Worm (Caenorhabditis elegans) whole organism, L1 larva: Measurements from ENCODE around the gene str-129.

Experiments
- F16B12.6 ChIP-seq: fragments of 150-350 bp; optimal IDR thresholded peaks from 2 replicates; lab custom pipeline; 2014; ENCODE audit warnings: missing biosample characterization, missing genetic modification characterization
- Y116A8C.19 ChIP-seq: sonication (generic microtip); optimal IDR thresholded peaks from 2 replicates; lab custom pipeline; 2016; ENCODE audit warnings: missing compliant biosample characterization, missing genetic modification characterization, borderline replicate concordance
- alr-1 ChIP-seq: fragments of 200-800 bp; sonication (Bioruptor generic); optimal IDR thresholded peaks from 2 replicates; lab custom pipeline; 2018; ENCODE audit warnings: borderline replicate concordance, mild to moderate bottlenecking, missing genetic modification characterization, missing compliant biosample characterization
- ama-1 ChIP-seq: fragments of 150-350 bp; optimal IDR thresholded peaks from 2 replicates; lab custom pipeline; 2014
- blmp-1 ChIP-seq: fragments of 150-350 bp; optimal IDR thresholded peaks from 2 replicates; lab custom pipeline; 2014; ENCODE audit warnings: missing biosample characterization, missing genetic modification characterization
- ceh-8 ChIP-seq: fragments of 200-800 bp; sonication (Bioruptor generic); optimal IDR thresholded peaks from 2 replicates; lab custom pipeline; 2018; ENCODE audit warnings: mild to moderate bottlenecking, missing genetic modification characterization, moderate library complexity, missing compliant biosample characterization
- ceh-90 ChIP-seq: sonication (generic microtip); optimal IDR thresholded peaks from 2 replicates; lab custom pipeline; 2016; ENCODE audit warnings: missing genetic modification characterization, missing compliant biosample characterization
- ces-1 ChIP-seq: fragments of 150-350 bp; optimal IDR thresholded peaks from 2 replicates; lab custom pipeline; 2014; ENCODE audit warnings: missing biosample characterization, missing genetic modification reagents, missing genetic modification characterization
- dsc-1 ChIP-seq: sonication (generic microtip); optimal IDR thresholded peaks from 2 replicates; lab custom pipeline; 2016; ENCODE audit warnings: mild to moderate bottlenecking, missing genetic modification characterization, missing compliant biosample characterization
- egl-27 ChIP-seq, 2 experiments: fragments of 150-350 bp in 1 of 2; sonication (generic microtip); optimal IDR thresholded peaks; 3 replicates each; lab custom pipeline; 2017 to 2018; ENCODE audit warnings: missing biosample characterization in 2 of 2, missing genetic modification characterization in 2 of 2, missing genetic modification reagents in 2 of 2
- elt-2 ChIP-seq: sonication (generic microtip); optimal IDR thresholded peaks from 2 replicates; lab custom pipeline; 2016; ENCODE audit warnings: missing genetic modification characterization, mild to moderate bottlenecking, inconsistent platforms, missing compliant biosample characterization, missing genetic modification reagents
- elt-3 ChIP-seq, 6 experiments: fragments of 150-350 bp in 1 of 6; sonication (generic microtip); optimal IDR thresholded peaks; 2 replicates each; lab custom pipeline; 2017 to 2018; ENCODE audit warnings: missing biosample characterization in 6 of 6, missing genetic modification characterization in 6 of 6, inconsistent platforms in 1 of 6
- ets-5 ChIP-seq: fragments of 200-800 bp; sonication (Bioruptor generic); IDR thresholded peaks from 2 replicates; pipeline ENCODE4 v1.3.6; 2022; ENCODE audit warnings: missing genetic modification characterization, missing compliant biosample characterization
- fkh-10 ChIP-seq: sonication (generic microtip); optimal IDR thresholded peaks from 2 replicates; lab custom pipeline; 2017; ENCODE audit warnings: missing biosample characterization, missing genetic modification reagents, missing genetic modification characterization
- fkh-4 ChIP-seq: sonication (generic microtip); optimal IDR thresholded peaks from 2 replicates; lab custom pipeline; 2016; ENCODE audit warnings: missing compliant biosample characterization, missing genetic modification characterization, borderline replicate concordance
- irx-1 ChIP-seq: sonication (generic microtip); optimal IDR thresholded peaks from 2 replicates; lab custom pipeline; 2016; ENCODE audit warnings: missing genetic modification characterization, missing compliant biosample characterization
- jun-1 ChIP-seq: fragments of 150-350 bp; optimal IDR thresholded peaks from 2 replicates; lab custom pipeline; 2014; ENCODE audit warnings: missing biosample characterization, missing genetic modification reagents, missing genetic modification characterization
- lin-13 ChIP-seq: fragments of 150-350 bp; optimal IDR thresholded peaks from 2 replicates; lab custom pipeline; 2014; ENCODE audit warnings: missing biosample characterization, missing genetic modification reagents, missing genetic modification characterization
- lin-14 ChIP-seq: fragments of 200-800 bp; sonication (Bioruptor generic); optimal IDR thresholded peaks from 2 replicates; lab custom pipeline; 2018; ENCODE audit warnings: mild to moderate bottlenecking, missing genetic modification characterization, moderate library complexity, missing compliant biosample characterization
- lin-35 ChIP-seq, 2 experiments: fragments of 150-350 bp; optimal IDR thresholded peaks; 2 replicates each; lab custom pipeline; 2014; ENCODE audit warnings: missing biosample characterization in 2 of 2, missing genetic modification characterization in 2 of 2, missing genetic modification reagents in 2 of 2
- lir-3 ChIP-seq: sonication (generic microtip); optimal IDR thresholded peaks from 2 replicates; lab custom pipeline; 2016; ENCODE audit warnings: mild to moderate bottlenecking, missing genetic modification characterization, moderate library complexity, missing compliant biosample characterization; ENCODE audit not compliant: poor library complexity
- mdl-1 ChIP-seq, 2 experiments: fragments of 150-350 bp; optimal IDR thresholded peaks; 2 replicates each; lab custom pipeline; 2014 to 2017; ENCODE audit warnings: missing biosample characterization in 2 of 2, missing genetic modification characterization in 2 of 2, inconsistent platforms in 1 of 2
- nhr-11 ChIP-seq: fragments of 150-350 bp; optimal IDR thresholded peaks from 2 replicates; lab custom pipeline; 2014; ENCODE audit warnings: missing biosample characterization, missing genetic modification characterization
- nhr-12 ChIP-seq: sonication (generic microtip); optimal IDR thresholded peaks from 2 replicates; lab custom pipeline; 2017; ENCODE audit warnings: missing biosample characterization, missing genetic modification characterization
- nhr-19 ChIP-seq: fragments of 200-800 bp; sonication (Bioruptor generic); conservative IDR thresholded peaks from 2 replicates; pipeline ENCODE4 v1.3.6; 2022; ENCODE audit warnings: missing genetic modification characterization, missing compliant biosample characterization
- nhr-20 ChIP-seq: sonication (generic microtip); optimal IDR thresholded peaks from 2 replicates; lab custom pipeline; 2016; ENCODE audit warnings: mild to moderate bottlenecking, missing genetic modification characterization, missing compliant biosample characterization
- nhr-237 ChIP-seq: fragments of 150-350 bp; optimal IDR thresholded peaks from 2 replicates; lab custom pipeline; 2014; ENCODE audit warnings: missing biosample characterization, missing genetic modification characterization
- nhr-28 ChIP-seq: fragments of 150-350 bp; optimal IDR thresholded peaks from 2 replicates; lab custom pipeline; 2014; ENCODE audit warnings: missing biosample characterization, missing genetic modification characterization
- nhr-47 ChIP-seq: sonication (generic microtip); optimal IDR thresholded peaks from 2 replicates; lab custom pipeline; 2016; ENCODE audit warnings: mild to moderate bottlenecking, missing genetic modification characterization, moderate library complexity, missing compliant biosample characterization
- nhr-71 ChIP-seq: sonication (generic microtip); optimal IDR thresholded peaks from 2 replicates; lab custom pipeline; 2016; ENCODE audit warnings: mild to moderate bottlenecking, missing genetic modification characterization, moderate library complexity, missing compliant biosample characterization
- nhr-85 ChIP-seq: sonication (generic microtip); peaks from one replicate; lab custom pipeline; 2016; ENCODE audit warnings: missing genetic modification characterization, inconsistent platforms, missing compliant biosample characterization
- nhr-90 ChIP-seq: sonication (generic microtip); optimal IDR thresholded peaks from 2 replicates; lab custom pipeline; 2016; ENCODE audit warnings: mild to moderate bottlenecking, missing genetic modification characterization, missing compliant biosample characterization; ENCODE audit not compliant: poor library complexity
- pax-3 ChIP-seq: fragments of 200-800 bp; sonication (Bioruptor generic); optimal IDR thresholded peaks from 2 replicates; lab custom pipeline; 2018; ENCODE audit warnings: mild to moderate bottlenecking, missing genetic modification characterization, moderate library complexity, missing compliant biosample characterization
- skn-1 ChIP-seq: fragments of 150-350 bp; optimal IDR thresholded peaks from 2 replicates; lab custom pipeline; 2014; ENCODE audit warnings: missing biosample characterization, missing genetic modification characterization
- snu-23 ChIP-seq: sonication (generic microtip); optimal IDR thresholded peaks from 2 replicates; lab custom pipeline; 2016; ENCODE audit warnings: missing genetic modification characterization, missing compliant biosample characterization
- swsn-7 ChIP-seq: sonication (generic microtip); optimal IDR thresholded peaks from 2 replicates; lab custom pipeline; 2016; ENCODE audit warnings: missing genetic modification characterization, missing compliant biosample characterization
- tlp-1 ChIP-seq: fragments of 150-350 bp; optimal IDR thresholded peaks from 2 replicates; lab custom pipeline; 2014; ENCODE audit warnings: missing biosample characterization, missing genetic modification characterization
- unc-86 ChIP-seq: sonication (generic microtip); optimal IDR thresholded peaks from 2 replicates; lab custom pipeline; 2016; ENCODE audit warnings: missing genetic modification characterization, missing compliant biosample characterization
- vab-15 ChIP-seq: sonication (generic microtip); optimal IDR thresholded peaks from 2 replicates; lab custom pipeline; 2017; ENCODE audit warnings: missing genotype, mild to moderate bottlenecking, missing genetic modification characterization, missing compliant biosample characterization
- zag-1 ChIP-seq: fragments of 150-350 bp; optimal IDR thresholded peaks from 2 replicates; lab custom pipeline; 2014; ENCODE audit warnings: missing biosample characterization, missing genetic modification characterization

The str-129 gene

DNA sequence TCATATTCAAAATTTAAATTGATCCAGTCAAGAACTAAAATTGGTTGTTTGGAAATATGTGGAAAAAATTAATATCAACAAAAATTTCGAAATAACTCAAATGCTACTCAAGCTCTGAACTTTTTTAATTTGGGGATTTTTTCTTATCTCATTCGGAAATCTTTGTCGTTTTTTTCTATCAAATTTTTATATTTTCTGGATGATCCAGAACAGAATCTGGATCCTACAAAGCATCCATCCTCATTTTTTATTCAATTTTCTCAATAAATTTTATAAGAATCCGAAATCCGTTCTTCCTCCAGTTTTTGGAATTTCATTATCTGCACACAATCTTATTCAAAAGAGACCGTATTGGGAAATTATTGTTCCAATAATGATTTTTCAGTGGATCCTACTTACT lies 28.6 kb upstream of the str-129 start, which contains the start of gene D1014.6:
TSS of gene D1014.6 (plus strand) at position 301 of the 400 bp plus-strand sequence.
- TF ChIP-seq swsn-7 (tag; lab: Kevin White, UChicago) (no peak), F16B12.6 (tag; lab: Kevin White, UChicago) (no peak), nhr-11 (tag; lab: Kevin White, UChicago) (no peak), elt-3 (tag; optimal IDR thresholded peaks at IDR 0.05; lab: Kevin White, UChicago) (no peak), ces-1 (GFP tag; lab: Kevin White, UChicago) (no peak), fkh-10 (GFP tag; lab: Kevin White, UChicago) (no peak), ceh-90 (tag; lab: Kevin White, UChicago) (no peak), egl-27 (tag; optimal IDR thresholded peaks at IDR 0.05; lab: Kevin White, UChicago) (no peak)

DNA sequence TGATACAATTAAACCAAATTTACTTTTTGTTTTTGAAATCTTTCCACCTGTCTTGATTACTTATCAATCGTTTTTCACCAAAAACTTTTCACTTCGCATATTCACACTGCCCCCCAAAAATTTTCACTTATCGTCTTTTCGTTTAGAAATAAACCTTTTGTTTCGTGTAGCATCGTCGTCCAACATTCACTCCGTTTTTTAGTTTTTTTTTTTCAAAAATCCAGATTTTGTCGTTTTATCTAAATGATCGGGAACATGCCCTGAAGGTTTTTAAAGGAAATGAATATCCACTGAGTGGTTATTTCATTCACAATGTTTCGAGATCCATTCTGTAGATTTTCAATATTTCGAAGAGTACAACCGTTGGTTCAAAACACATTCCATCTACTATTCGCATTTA lies 25.7 kb upstream of the str-129 start, which contains the start of gene D1014.7:
TSS of gene D1014.7 (plus strand) at position 301 of the 400 bp plus-strand sequence.
- no peak for TF ChIP-seq ceh-8 (GFP tag; lab: Kevin White, UChicago)
- no peak for TF ChIP-seq fkh-10 (GFP tag; lab: Kevin White, UChicago)
- TF ChIP-seq lin-13 (GFP tag; lab: Kevin White, UChicago): no peak
- no peak for TF ChIP-seq skn-1 (tag; lab: Kevin White, UChicago)
- no peak for TF ChIP-seq pax-3 (tag; lab: Kevin White, UChicago)
- TF ChIP-seq vab-15 (tag; lab: Kevin White, UChicago): no peak
- TF ChIP-seq ces-1 (GFP tag; lab: Kevin White, UChicago): no peak
- TF ChIP-seq elt-2 (tag; lab: Kevin White, UChicago): no peak
- no peak for TF ChIP-seq nhr-20 (tag; lab: Kevin White, UChicago)
- TF ChIP-seq nhr-19 (GFP tag; lab: Robert Waterston, UW): no peak
- no peak for TF ChIP-seq nhr-47 (tag; lab: Kevin White, UChicago)
- no peak for TF ChIP-seq ets-5 (GFP tag; lab: Robert Waterston, UW)
- TF ChIP-seq lir-3 (tag; lab: Kevin White, UChicago): no peak
- no peak for TF ChIP-seq nhr-11 (tag; lab: Kevin White, UChicago)
- TF ChIP-seq zag-1 (tag; lab: Kevin White, UChicago): no peak
- TF ChIP-seq blmp-1: no peak
- TF ChIP-seq lin-14 (GFP tag; lab: Kevin White, UChicago): no peak
- TF ChIP-seq nhr-85 (tag; lab: Kevin White, UChicago): no peak
- no peak for TF ChIP-seq alr-1 (tag; lab: Kevin White, UChicago)

DNA sequence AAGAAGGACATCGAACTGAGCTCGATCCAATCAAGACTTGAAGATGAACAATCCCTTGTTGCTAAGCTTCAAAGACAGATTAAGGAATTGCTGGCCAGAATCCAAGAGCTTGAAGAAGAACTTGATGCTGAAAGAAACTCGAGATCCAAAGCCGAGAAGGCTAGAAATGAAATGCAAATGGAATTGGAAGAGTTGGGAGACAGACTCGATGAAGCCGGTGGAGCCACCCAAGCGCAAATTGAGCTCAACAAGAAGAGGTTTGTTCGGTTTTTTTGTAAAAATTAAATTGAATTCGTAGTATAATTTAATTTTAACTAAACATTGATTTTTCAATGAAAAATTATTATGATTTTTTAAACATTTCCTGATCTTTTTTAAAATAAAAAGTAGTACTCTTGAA lies 22.3 kb upstream of the str-129 start:
- no peak for TF ChIP-seq lin-35 (GFP tag; optimal IDR thresholded peaks at IDR 0.05; lab: Kevin White, UChicago)
- TF ChIP-seq jun-1 (tag; lab: Kevin White, UChicago): no peak
- TF ChIP-seq nhr-12: no peak
- TF ChIP-seq nhr-90: no peak
- TF ChIP-seq ama-1 (lab: Kevin White, UChicago): no peak
- no peak for TF ChIP-seq irx-1 (tag; lab: Kevin White, UChicago)
- no peak for TF ChIP-seq snu-23 (GFP tag; lab: Kevin White, UChicago)
- no peak for TF ChIP-seq nhr-237
- no peak for TF ChIP-seq ces-1 (GFP tag; lab: Kevin White, UChicago)
- TF ChIP-seq nhr-71: no peak
- no peak for TF ChIP-seq F16B12.6 (tag; lab: Kevin White, UChicago)
- TF ChIP-seq Y116A8C.19 (tag; lab: Kevin White, UChicago): no peak
- no peak for TF ChIP-seq unc-86 (tag; lab: Kevin White, UChicago)
- TF ChIP-seq mdl-1 (tag; optimal IDR thresholded peaks at IDR 0.05; lab: Kevin White, UChicago): no peak
- no peak for TF ChIP-seq ets-5 (GFP tag; lab: Robert Waterston, UW)
- TF ChIP-seq pax-3 (tag; lab: Kevin White, UChicago): no peak
- TF ChIP-seq fkh-4 (tag; lab: Kevin White, UChicago): no peak
- no peak for TF ChIP-seq nhr-28 (tag; lab: Kevin White, UChicago)
- no peak for TF ChIP-seq tlp-1 (tag; lab: Kevin White, UChicago)
- no peak for TF ChIP-seq dsc-1 (tag; lab: Kevin White, UChicago)
